Fruit fly (Drosophila melanogaster) whole organism, prepupa: ENCODE measurements around the gene Mer.
A peak's percentile ranks its signal among the peaks of the same experiment; 100 is the strongest.

Source experiments
- CG15336 ChIP-seq: fragments of 200-800 bp; sonication (Bioruptor generic); IDR thresholded peaks from 2 replicates; pipeline ENCODE4 v1.3.6; 2022; ENCODE audit warnings: missing biosample characterization, missing genetic modification characterization
- Gug ChIP-seq: fragments of 200-800 bp; sonication (Bioruptor generic); IDR thresholded peaks from 2 replicates; pipeline ENCODE4 v1.3.6; 2022; ENCODE audit warnings: missing biosample characterization, missing genetic modification characterization
- pdm3 ChIP-seq: fragments of 200-800 bp; sonication (Bioruptor generic); optimal IDR thresholded peaks from 3 replicates; lab custom pipeline; 2016; ENCODE audit warnings: missing biosample characterization, missing genetic modification characterization
- spab ChIP-seq: fragments of 200-800 bp; sonication (Bioruptor generic); optimal IDR thresholded peaks from 2 replicates; lab custom pipeline; 2017; ENCODE audit warnings: missing biosample characterization, mild to moderate bottlenecking, missing genetic modification characterization, missing genetic modification reagents

DNA sequence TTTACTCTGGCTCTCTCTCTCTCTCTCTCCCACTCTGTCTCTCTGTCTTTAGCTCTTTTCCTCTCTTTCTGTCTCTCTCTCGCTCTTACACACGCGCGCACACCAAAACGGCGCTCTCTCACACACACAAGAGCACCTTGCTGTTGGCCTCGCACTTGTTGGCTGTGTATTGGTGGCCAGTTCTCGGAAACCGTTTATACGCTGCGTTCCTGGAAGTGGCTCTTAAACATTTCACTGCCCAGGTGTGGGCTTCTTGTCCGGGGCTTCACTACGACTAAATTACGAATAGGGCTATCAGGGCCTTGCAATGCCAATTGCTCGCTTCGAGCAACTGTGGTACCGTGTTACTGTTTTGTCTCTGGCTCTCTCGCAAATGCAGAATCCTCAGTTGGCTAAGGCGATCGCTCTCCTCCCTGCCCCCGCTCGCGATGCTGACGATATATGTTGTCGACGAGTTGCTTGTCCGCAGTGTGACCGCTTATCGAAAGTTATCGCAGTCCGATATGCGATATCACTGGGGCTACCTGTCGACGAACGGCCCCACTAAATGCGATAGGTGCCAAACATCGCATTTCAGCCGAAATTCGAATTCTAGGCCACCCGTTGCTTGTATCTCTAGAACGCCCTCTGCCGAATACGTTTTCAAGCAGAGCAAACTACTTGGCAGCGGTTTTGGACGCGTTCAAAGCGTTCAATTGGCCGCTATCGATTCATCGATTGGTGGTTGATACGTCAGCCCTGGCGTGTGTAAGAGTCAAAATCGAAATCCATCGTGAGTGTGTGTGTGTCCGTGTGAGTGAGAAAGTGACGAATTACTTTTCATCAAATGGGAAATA, 10.0 kb downstream of the Mer start, which contains the start of the genes dome and Ubqn:
- TF ChIP-seq CG15336 (GFP tag; lab: Robert Waterston, UW) (peak; percentile 49; the same call in 1 of the 2 replicates), spab (no peak), Gug (no peak), pdm3 (no peak)
